Fruit fly (Drosophila melanogaster): Measurements from ENCODE around the gene PpD3.

Gene PpD3

dm6 chr3R:9747875-9747899 is at the start of gene PpD3:
Gene PpD3, plus strand, starts transcription at chr3R:9747875.
- TF ChIP-seq BEAF-32 (GFP tag; optimal IDR thresholded peaks at IDR 0.05) (peak; percentile 42), ash1 (GFP tag; optimal IDR thresholded peaks at IDR 0.05) (no peak)

dm6 chr3R:9700513-9700912 is 47.2 kb upstream of the PpD3 start:
- TF ChIP-seq fru (optimal IDR thresholded peaks at IDR 0.05) (no peak), sens (GFP tag) (peak; percentile 42), CG1602 (GFP tag; optimal IDR thresholded peaks at IDR 0.05) (no peak), jing (GFP tag; optimal IDR thresholded peaks at IDR 0.05) (no peak), CG32532 (GFP tag; IDR thresholded peaks at IDR 0.05) (no peak), CG8281 (tag; optimal IDR thresholded peaks at IDR 0.05) (no peak), CG10366 (GFP tag; IDR thresholded peaks at IDR 0.05) (no peak), CG1603 (tag; optimal IDR thresholded peaks at IDR 0.05) (no peak), kay (GFP tag; optimal IDR thresholded peaks at IDR 0.05) (no peak), Xbp1 (GFP tag; optimal IDR thresholded peaks at IDR 0.05) (no peak), CG10543 (GFP tag; optimal IDR thresholded peaks at IDR 0.05) (peak; percentile 20), CG7372 (GFP tag; IDR thresholded peaks at IDR 0.05) (no peak), tna (GFP tag; IDR thresholded peaks at IDR 0.05; ENCODE audit: partially characterized antibody) (no peak), ro (GFP tag; IDR thresholded peaks at IDR 0.05) (no peak), chif (GFP tag; optimal IDR thresholded peaks at IDR 0.05) (no peak), exex (tag; optimal IDR thresholded peaks at IDR 0.05) (peak; percentile 71), Aef1 (GFP tag; IDR thresholded peaks at IDR 0.05) (no peak), Drgx (GFP tag; IDR thresholded peaks at IDR 0.05) (no peak), BEAF-32 (GFP tag; optimal IDR thresholded peaks at IDR 0.05) (no peak), CG11696 (GFP tag; IDR thresholded peaks at IDR 0.05) (no peak), CG32772 (GFP tag; IDR thresholded peaks at IDR 0.05) (no peak), ab (GFP tag; optimal IDR thresholded peaks at IDR 0.05) (no peak), B-H2 (GFP tag; optimal IDR thresholded peaks at IDR 0.05) (no peak), pnt (GFP tag; optimal IDR thresholded peaks at IDR 0.05) (no peak), dimm (GFP tag; IDR thresholded peaks at IDR 0.05) (no peak), Dfd (GFP tag; optimal IDR thresholded peaks at IDR 0.05) (no peak), Pdp1 (GFP tag; optimal IDR thresholded peaks at IDR 0.05) (peak in 1 of 2 experiments; percentile 62), CG9797 (GFP tag; optimal IDR thresholded peaks at IDR 0.05) (no peak), CG30431 (GFP tag; optimal IDR thresholded peaks at IDR 0.05) (no peak), ATbp (GFP tag; optimal IDR thresholded peaks at IDR 0.05) (no peak), crc (GFP tag; optimal IDR thresholded peaks at IDR 0.05) (no peak), Med (GFP tag) (peak; percentile 14), Blimp-1 (GFP tag; optimal IDR thresholded peaks at IDR 0.05) (no peak), cg (GFP tag; optimal IDR thresholded peaks at IDR 0.05) (peak; percentile 54), maf-S (GFP tag; optimal IDR thresholded peaks at IDR 0.05) (no peak), CG5245 (GFP tag; optimal IDR thresholded peaks at IDR 0.05) (no peak), knrl (GFP tag; IDR thresholded peaks at IDR 0.05; ENCODE audit: partially characterized antibody) (no peak), CG6791 (GFP tag; IDR thresholded peaks at IDR 0.05; ENCODE audit: partially characterized antibody) (no peak), ara (GFP tag; IDR thresholded peaks at IDR 0.05) (no peak), Adf1 (GFP tag; IDR thresholded peaks at IDR 0.05) (no peak), sug (tag; optimal IDR thresholded peaks at IDR 0.05) (peak; percentile 2)

- TF ChIP-seq CG12942 (GFP tag; optimal IDR thresholded peaks at IDR 0.05) (peak; percentile 44), Dbx (GFP tag; IDR thresholded peaks at IDR 0.05) (no peak), Side (GFP tag; optimal IDR thresholded peaks at IDR 0.05) (peak; percentile 28), CG32772 (GFP tag; IDR thresholded peaks at IDR 0.05) (no peak), grau (tag; optimal IDR thresholded peaks at IDR 0.05) (no peak), sc (optimal IDR thresholded peaks at IDR 0.05) (no peak), sc (GFP tag; optimal IDR thresholded peaks at IDR 0.05) (no peak), sob (GFP tag; IDR thresholded peaks at IDR 0.05) (no peak), Scr (GFP tag; IDR thresholded peaks at IDR 0.05; ENCODE audit: partially characterized antibody) (no peak), ftz-f1 (GFP tag; optimal IDR thresholded peaks at IDR 0.05) (no peak), ttk (GFP tag; IDR thresholded peaks at IDR 0.05) (no peak), Vsx1 (GFP tag; optimal IDR thresholded peaks at IDR 0.05) (peak; percentile 22), org-1 (GFP tag; optimal IDR thresholded peaks at IDR 0.05) (peak; percentile 33)
Observed at dm6 chr3R:9701148-9701703, 46.4 kb upstream of the PpD3 start.

Measured in whole organism, embryonic.